Worm (Caenorhabditis elegans): ENCODE results near the gene F14H3.4.

ce11 chrV:16047508-16047907, 7.4 kb downstream of the F14H3.4 start, which contains the start of gene str-198:
- TF ChIP-seq nhr-77 (tag; optimal IDR thresholded peaks at IDR 0.05) (no peak), ztf-11 (tag; optimal IDR thresholded peaks at IDR 0.05) (no peak), lsy-2 (tag; optimal IDR thresholded peaks at IDR 0.05) (no peak), ZK546.5 (tag; optimal IDR thresholded peaks at IDR 0.05) (no peak), lin-15B (tag; optimal IDR thresholded peaks at IDR 0.05) (no peak)
